Fruit fly (Drosophila melanogaster) Kc167 (cell line): Measurements from ENCODE around the gene lsn.

ENCODE experiments used
- Myc ChIP-seq: fragments of >200 bp; optimal IDR thresholded peaks from 2 replicates; lab custom pipeline; 2017; ENCODE audit warnings: missing external identifiers
- Sin3A ChIP-seq: fragments of >200 bp; optimal IDR thresholded peaks from 2 replicates; lab custom pipeline; 2018; ENCODE audit warnings: missing external identifiers
- h ChIP-seq: fragments of >200 bp; optimal IDR thresholded peaks from 3 replicates; lab custom pipeline; 2018; ENCODE audit warnings: missing external identifiers
- insv ChIP-seq: fragments of >200 bp; optimal IDR thresholded peaks from 3 replicates; lab custom pipeline; 2018; ENCODE audit warnings: missing external identifiers
- psq ChIP-seq: fragments of >200 bp; optimal IDR thresholded peaks from 2 replicates; lab custom pipeline; 2017; ENCODE audit warnings: missing external identifiers
- ttk ChIP-seq: sonication (Bioruptor generic); optimal IDR thresholded peaks from 2 replicates; lab custom pipeline; 2017; ENCODE audit warnings: missing external identifiers

- no peak for TF ChIP-seq h (lab: Kevin White, UChicago)
- TF ChIP-seq psq = no peak
- TF ChIP-seq Myc (lab: Kevin White, UChicago) = no peak
- no peak for TF ChIP-seq ttk (lab: Kevin White, UChicago)
- no peak for TF ChIP-seq Sin3A (lab: Kevin White, UChicago)
- TF ChIP-seq insv (lab: Kevin White, UChicago) = no peak
These were observed 35.4 kb upstream of the lsn start for dm6 chr3R:21829487-21829957.
